Worm (Caenorhabditis elegans): ENCODE results near the gene cln-3.1.

DNA sequence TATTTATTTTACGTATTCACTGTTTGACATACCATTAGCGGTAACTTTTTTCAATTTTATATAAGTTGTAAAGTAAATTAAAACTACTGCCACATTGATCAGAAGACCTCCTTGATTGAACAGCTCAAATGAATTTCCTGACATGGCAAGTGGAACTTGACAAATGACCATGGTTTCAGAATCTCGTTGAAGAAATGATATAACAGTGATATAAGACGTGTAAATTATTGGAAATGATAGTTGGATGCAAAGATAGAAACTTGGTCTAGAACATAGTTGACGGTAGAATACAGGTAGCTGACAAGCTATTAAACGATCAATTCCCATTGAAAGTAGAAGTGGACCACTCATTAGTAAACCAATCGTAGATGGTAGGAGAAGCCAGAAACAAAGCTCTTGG lies 13.7 kb downstream of the cln-3.1 start:
- TF ChIP-seq nhr-12 (tag; optimal IDR thresholded peaks at IDR 0.05) (no peak), nhr-76 (tag; optimal IDR thresholded peaks at IDR 0.05) (no peak)
